Worm (Caenorhabditis elegans) whole organism, L4 larva: ENCODE data around the gene glt-5.

Experiments used
- lsy-2 ChIP-seq, 2 experiments: fragments of 150-350 bp in 1 of 2; sonication (generic microtip) in 1 of 2; optimal IDR thresholded peaks; 2 replicates each; lab custom pipeline; 2014 to 2017; ENCODE audit warnings: missing biosample characterization in 2 of 2, missing genetic modification characterization in 2 of 2
- nhr-28 ChIP-seq: fragments of 150-350 bp; optimal IDR thresholded peaks from 2 replicates; lab custom pipeline; 2014; ENCODE audit warnings: missing biosample characterization, missing genetic modification characterization
- pha-4 ChIP-seq, 2 experiments: fragments of 150-350 bp in 1 of 2; fragments of 200-800 bp in 1 of 2; sonication (Bioruptor generic) in 1 of 2; IDR thresholded peaks in 1 of 2; optimal IDR thresholded peaks in 1 of 2; 2 replicates each; pipeline versions ENCODE4 v1.3.6 to Lab custom; 2014 to 2022; ENCODE audit warnings: missing genetic modification characterization in 2 of 2, missing genetic modification reagents in 2 of 2, missing biosample characterization in 1 of 2, missing compliant biosample characterization in 1 of 2
- sdz-12 ChIP-seq: fragments of 200-800 bp; sonication (Bioruptor generic); optimal IDR thresholded peaks from 2 replicates; lab custom pipeline; 2018; ENCODE audit warnings: mild to moderate bottlenecking, missing genetic modification characterization, missing compliant biosample characterization
- unc-130 ChIP-seq: sonication (generic microtip); optimal IDR thresholded peaks from 2 replicates; lab custom pipeline; 2016; ENCODE audit warnings: missing genetic modification reagents, missing genetic modification characterization, missing compliant biosample characterization

DNA sequence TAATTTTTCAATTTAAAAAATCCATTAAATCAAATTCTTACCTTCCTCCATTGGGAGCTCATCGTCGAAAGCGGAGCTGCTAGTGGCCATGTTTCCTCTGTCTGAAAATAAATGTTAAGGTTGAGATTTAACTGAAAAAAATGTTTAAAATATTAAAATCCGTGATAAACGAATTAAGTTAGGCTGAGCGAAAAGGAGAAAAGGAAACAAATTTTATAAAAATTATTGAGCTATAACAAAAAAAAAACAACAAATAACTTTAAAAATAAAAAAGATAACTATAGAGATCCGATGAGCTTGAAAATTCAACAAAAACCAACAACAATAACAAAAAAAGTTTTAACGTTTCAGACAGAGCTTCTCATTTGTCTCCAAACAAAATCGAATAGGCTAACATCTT lies 34.1 kb upstream of the glt-5 start, which contains the start of gene pno-1:
- TF ChIP-seq pha-4 (GFP tag; IDR thresholded peaks at IDR 0.05; lab: Robert Waterston, UW): no peak
- no peak for TF ChIP-seq pha-4 (tag; optimal IDR thresholded peaks at IDR 0.05; lab: Kevin White, UChicago)
- TF ChIP-seq sdz-12 (GFP tag; lab: Kevin White, UChicago): no peak
- TF ChIP-seq nhr-28: no peak
- no peak for TF ChIP-seq unc-130 (GFP tag; lab: Kevin White, UChicago)
- no peak for TF ChIP-seq lsy-2 (tag; optimal IDR thresholded peaks at IDR 0.05; lab: Kevin White, UChicago)
